1 fruit fly cellular context compared by ENCODE assay signal in genomic region chr3R:19644094-19644900, dm6.
TF ChIP-seq lines count a peak whose summit lies in the region.

Gene Vha13, minus strand, starts transcription at chr3R:19644386.

TF ChIP-seq in whole organism, embryonic, 481 proteins besides CTCF, POLR2A, EP300 and RAD21 (continued from another document and continues in another):
- no peak for TF ChIP-seq fru (optimal IDR thresholded peaks at IDR 0.05; lab: Kevin White, UChicago)
- no peak for TF ChIP-seq luna (GFP tag; optimal IDR thresholded peaks at IDR 0.05; lab: Kevin White, UChicago)
- TF ChIP-seq CG17829 (tag; optimal IDR thresholded peaks at IDR 0.05; lab: Kevin White, UChicago) = no peak
- TF ChIP-seq ash1 (GFP tag; optimal IDR thresholded peaks at IDR 0.05; lab: Kevin White, UChicago) = no peak
- no peak for TF ChIP-seq Lhr (GFP tag; optimal IDR thresholded peaks at IDR 0.05; lab: Kevin White, UChicago)
- no peak for TF ChIP-seq bcd (GFP tag; optimal IDR thresholded peaks at IDR 0.05; lab: Kevin White, UChicago)
- peak; percentile 31 for TF ChIP-seq CG6683 (GFP tag; optimal IDR thresholded peaks at IDR 0.05; lab: Kevin White, UChicago)
- TF ChIP-seq CG18619 (GFP tag; optimal IDR thresholded peaks at IDR 0.05; lab: Kevin White, UChicago) = peak; percentile 24
- peak; percentile 26; the same call in 1 of the 2 replicates for TF ChIP-seq CG17328 (GFP tag; IDR thresholded peaks at IDR 0.05; lab: Robert Waterston, UW)
- peak; percentile 88 for TF ChIP-seq Sry-δ (GFP tag; optimal IDR thresholded peaks at IDR 0.05; lab: Kevin White, UChicago)
- TF ChIP-seq zfh2 (GFP tag; optimal IDR thresholded peaks at IDR 0.05; lab: Kevin White, UChicago) = peak; percentile 65
- peak in 1 of 2 experiments; percentile 53 for TF ChIP-seq Hr51 (GFP tag; optimal IDR thresholded peaks at IDR 0.05; lab: Kevin White, UChicago)
- TF ChIP-seq dmrt99B (tag; optimal IDR thresholded peaks at IDR 0.05; lab: Kevin White, UChicago) = peak; percentile 17
- TF ChIP-seq CHES-1-like (GFP tag; optimal IDR thresholded peaks at IDR 0.05; lab: Kevin White, UChicago) = peak; percentile 39
- no peak for TF ChIP-seq zf30C (GFP tag; optimal IDR thresholded peaks at IDR 0.05; lab: Kevin White, UChicago)
- TF ChIP-seq H2.0 (GFP tag; IDR thresholded peaks at IDR 0.05; lab: Robert Waterston, UW) = peak; percentile 55
- peak; percentile 2 to 35 for TF ChIP-seq dpn (GFP tag; optimal IDR thresholded peaks at IDR 0.05; lab: Kevin White, UChicago)
- peak; percentile 71 for TF ChIP-seq CG2116 (GFP tag; optimal IDR thresholded peaks at IDR 0.05; lab: Kevin White, UChicago)
- TF ChIP-seq CkIIα-i1 (GFP tag; IDR thresholded peaks at IDR 0.05; lab: Robert Waterston, UW) = no peak
- TF ChIP-seq Pdp1 (GFP tag; optimal IDR thresholded peaks at IDR 0.05; lab: Kevin White, UChicago) = peak; percentile 14 to 27
- peak; percentile 68 for TF ChIP-seq Aef1 (GFP tag; IDR thresholded peaks at IDR 0.05; lab: Robert Waterston, UW)
- TF ChIP-seq usp (GFP tag; optimal IDR thresholded peaks at IDR 0.05; lab: Kevin White, UChicago) = no peak
- TF ChIP-seq CG16813 (GFP tag; IDR thresholded peaks at IDR 0.05; lab: Robert Waterston, UW; ENCODE audit: partially characterized antibody) = peak; percentile 63
- TF ChIP-seq CG7963 (GFP tag; IDR thresholded peaks at IDR 0.05; lab: Robert Waterston, UW; ENCODE audit: partially characterized antibody) = peak; percentile 56; the same call in 1 of the 3 replicates
- peak; percentile 48 for TF ChIP-seq sens (GFP tag; lab: Kevin White, UChicago)
- TF ChIP-seq CG14441 (GFP tag; IDR thresholded peaks at IDR 0.05; lab: Robert Waterston, UW) = peak; percentile 55
- no peak for TF ChIP-seq Oli (tag; optimal IDR thresholded peaks at IDR 0.05; lab: Kevin White, UChicago)
- no peak for TF ChIP-seq grn (GFP tag; optimal IDR thresholded peaks at IDR 0.05; lab: Kevin White, UChicago)
- no peak for TF ChIP-seq Eip74EF (GFP tag; optimal IDR thresholded peaks at IDR 0.05; lab: Kevin White, UChicago)
- TF ChIP-seq slbo (GFP tag; IDR thresholded peaks at IDR 0.05; lab: Robert Waterston, UW) = peak; percentile 89
- no peak for TF ChIP-seq dati (GFP tag; IDR thresholded peaks at IDR 0.05; lab: Robert Waterston, UW)
- peak; percentile 76 for TF ChIP-seq CG11247 (GFP tag; IDR thresholded peaks at IDR 0.05; lab: Robert Waterston, UW)
- TF ChIP-seq dan (GFP tag; IDR thresholded peaks at IDR 0.05; lab: Robert Waterston, UW) = no peak
- peak; percentile 46 for TF ChIP-seq CG13624 (GFP tag; optimal IDR thresholded peaks at IDR 0.05; lab: Kevin White, UChicago)
- no peak for TF ChIP-seq jing (GFP tag; optimal IDR thresholded peaks at IDR 0.05; lab: Kevin White, UChicago)
- peak; percentile 12 for TF ChIP-seq Fer3 (tag; optimal IDR thresholded peaks at IDR 0.05; lab: Kevin White, UChicago)
- TF ChIP-seq hb (GFP tag; IDR thresholded peaks at IDR 0.05; lab: Robert Waterston, UW; ENCODE audit: partially characterized antibody) = peak; percentile 52
- no peak for TF ChIP-seq odd (GFP tag; optimal IDR thresholded peaks at IDR 0.05; lab: Kevin White, UChicago)
- peak; percentile 27; the same call in 2 of the 3 replicates for TF ChIP-seq vnd (GFP tag; IDR thresholded peaks at IDR 0.05; lab: Robert Waterston, UW; ENCODE audit: partially characterized antibody)
- TF ChIP-seq Ada2b (GFP tag; IDR thresholded peaks at IDR 0.05; lab: Robert Waterston, UW) = 0 out of 2 replicates have a peak, but pooled peaks have one; percentile 9
- TF ChIP-seq Atf6 (GFP tag; IDR thresholded peaks at IDR 0.05; lab: Robert Waterston, UW) = no peak; the same call in 1 of the 2 replicates
- peak; percentile 40 for TF ChIP-seq ranshi (GFP tag; IDR thresholded peaks at IDR 0.05; lab: Robert Waterston, UW)
- no peak for TF ChIP-seq jumu (GFP tag; optimal IDR thresholded peaks at IDR 0.05; lab: Kevin White, UChicago)
- no peak for TF ChIP-seq prd (optimal IDR thresholded peaks at IDR 0.05; lab: Kevin White, UChicago)
- TF ChIP-seq prd (GFP tag; IDR thresholded peaks at IDR 0.05; lab: Robert Waterston, UW) = peak; percentile 67; the same call in 2 of the 3 replicates
- TF ChIP-seq maf-S (GFP tag; optimal IDR thresholded peaks at IDR 0.05; lab: Kevin White, UChicago) = peak; percentile 48
- no peak for TF ChIP-seq twi (tag; optimal IDR thresholded peaks at IDR 0.05; lab: Kevin White, UChicago)
- no peak for TF ChIP-seq CG2875 (GFP tag; optimal IDR thresholded peaks at IDR 0.05; lab: Kevin White, UChicago)
- TF ChIP-seq CG11093 (GFP tag; IDR thresholded peaks at IDR 0.05; lab: Robert Waterston, UW) = no peak
- no peak for TF ChIP-seq sc (optimal IDR thresholded peaks at IDR 0.05; lab: Kevin White, UChicago)
- no peak for TF ChIP-seq sc (GFP tag; optimal IDR thresholded peaks at IDR 0.05; lab: Kevin White, UChicago)
- no peak for TF ChIP-seq Kr (GFP tag; optimal IDR thresholded peaks at IDR 0.05; lab: Kevin White, UChicago)
- TF ChIP-seq H15 (GFP tag; IDR thresholded peaks at IDR 0.05; lab: Robert Waterston, UW) = peak; percentile 38; the same call in 1 of the 3 replicates
- TF ChIP-seq p53 (GFP tag; optimal IDR thresholded peaks at IDR 0.05; lab: Kevin White, UChicago) = no peak
- peak; percentile 33 for TF ChIP-seq Usf (GFP tag; optimal IDR thresholded peaks at IDR 0.05; lab: Kevin White, UChicago)
- TF ChIP-seq CG3838 (GFP tag; optimal IDR thresholded peaks at IDR 0.05; lab: Kevin White, UChicago) = no peak
- TF ChIP-seq org-1 (GFP tag; optimal IDR thresholded peaks at IDR 0.05; lab: Kevin White, UChicago) = no peak
- no peak; the same call in 1 of the 2 replicates for TF ChIP-seq unc-4 (GFP tag; IDR thresholded peaks at IDR 0.05; lab: Robert Waterston, UW; ENCODE audit: partially characterized antibody)
- no peak for TF ChIP-seq CG13123 (GFP tag; optimal IDR thresholded peaks at IDR 0.05; lab: Kevin White, UChicago)
- peak; percentile 8 for TF ChIP-seq CG12155 (GFP tag; optimal IDR thresholded peaks at IDR 0.05; lab: Kevin White, UChicago)
- no peak for TF ChIP-seq cad (GFP tag; optimal IDR thresholded peaks at IDR 0.05; lab: Kevin White, UChicago)
- TF ChIP-seq psq (GFP tag; optimal IDR thresholded peaks at IDR 0.05; lab: Kevin White, UChicago) = no peak
- TF ChIP-seq CG4854 (GFP tag; optimal IDR thresholded peaks at IDR 0.05; lab: Kevin White, UChicago) = no peak
- TF ChIP-seq ERR (GFP tag; optimal IDR thresholded peaks at IDR 0.05; lab: Kevin White, UChicago) = no peak
- TF ChIP-seq Dll (GFP tag; IDR thresholded peaks at IDR 0.05; lab: Robert Waterston, UW; ENCODE audit: partially characterized antibody) = no peak; the same call in 3 of the 4 replicates
- peak; percentile 41 for TF ChIP-seq repo (GFP tag; optimal IDR thresholded peaks at IDR 0.05; lab: Kevin White, UChicago)
- TF ChIP-seq her (GFP tag; optimal IDR thresholded peaks at IDR 0.05; lab: Kevin White, UChicago) = peak; percentile 57
- TF ChIP-seq CG15601 (tag; optimal IDR thresholded peaks at IDR 0.05; lab: Kevin White, UChicago) = peak; percentile 30
- TF ChIP-seq ci (GFP tag; IDR thresholded peaks at IDR 0.05; lab: Robert Waterston, UW) = peak; percentile 44; the same call in 1 of the 3 replicates
- TF ChIP-seq vfl (GFP tag; optimal IDR thresholded peaks at IDR 0.05; lab: Kevin White, UChicago) = peak; percentile 10
- TF ChIP-seq CG7556 (GFP tag; optimal IDR thresholded peaks at IDR 0.05; lab: Kevin White, UChicago) = peak; percentile 34
- TF ChIP-seq CG6254 (GFP tag; optimal IDR thresholded peaks at IDR 0.05; lab: Kevin White, UChicago) = no peak
- TF ChIP-seq gt (GFP tag; IDR thresholded peaks at IDR 0.05; lab: Robert Waterston, UW) = no peak
- peak; percentile 77 for TF ChIP-seq vvl (GFP tag; IDR thresholded peaks at IDR 0.05; lab: Robert Waterston, UW)
- TF ChIP-seq HHEX (GFP tag; optimal IDR thresholded peaks at IDR 0.05; lab: Kevin White, UChicago) = no peak
- no peak for TF ChIP-seq CG15479 (GFP tag; optimal IDR thresholded peaks at IDR 0.05; lab: Kevin White, UChicago)
- no peak for TF ChIP-seq CG10274 (GFP tag; optimal IDR thresholded peaks at IDR 0.05; lab: Kevin White, UChicago)
- TF ChIP-seq CG1024 (GFP tag; IDR thresholded peaks at IDR 0.05; lab: Robert Waterston, UW) = peak; percentile 14; the same call in 1 of the 2 replicates
- no peak for TF ChIP-seq Tbp (GFP tag; optimal IDR thresholded peaks at IDR 0.05; lab: Kevin White, UChicago)
- TF ChIP-seq unpg (GFP tag; optimal IDR thresholded peaks at IDR 0.05; lab: Kevin White, UChicago) = no peak
- no peak; the same call in 2 of the 3 replicates for TF ChIP-seq zfh1 (GFP tag; IDR thresholded peaks at IDR 0.05; lab: Robert Waterston, UW)
- TF ChIP-seq Hr3 (GFP tag; optimal IDR thresholded peaks at IDR 0.05; lab: Kevin White, UChicago) = peak; percentile 26
- TF ChIP-seq CG4404 (GFP tag; IDR thresholded peaks at IDR 0.05; lab: Robert Waterston, UW) = 0 out of 2 replicates have a peak, but pooled peaks have one; percentile 9
- TF ChIP-seq HmgD (GFP tag; optimal IDR thresholded peaks at IDR 0.05; lab: Kevin White, UChicago) = peak; percentile 79
- peak; percentile 49 for TF ChIP-seq CG1603 (tag; optimal IDR thresholded peaks at IDR 0.05; lab: Kevin White, UChicago)
- TF ChIP-seq ac (GFP tag; optimal IDR thresholded peaks at IDR 0.05; lab: Kevin White, UChicago) = no peak
- peak; percentile 50 for TF ChIP-seq Hand (GFP tag; optimal IDR thresholded peaks at IDR 0.05; lab: Kevin White, UChicago)
- TF ChIP-seq inv (GFP tag; IDR thresholded peaks at IDR 0.05; lab: Robert Waterston, UW; ENCODE audit: partially characterized antibody) = peak; percentile 62
- TF ChIP-seq Trl (optimal IDR thresholded peaks at IDR 0.05; lab: Kevin White, UChicago) = no peak
- peak; percentile 43 for TF ChIP-seq Trl (GFP tag; optimal IDR thresholded peaks at IDR 0.05; lab: Kevin White, UChicago)
- TF ChIP-seq nerfin-2 (GFP tag; IDR thresholded peaks at IDR 0.05; lab: Robert Waterston, UW; ENCODE audit: partially characterized antibody) = no peak; the same call in 1 of the 2 replicates
- no peak for TF ChIP-seq CG10431 (GFP tag; optimal IDR thresholded peaks at IDR 0.05; lab: Kevin White, UChicago)
- peak; percentile 73 for TF ChIP-seq CG18599 (GFP tag; optimal IDR thresholded peaks at IDR 0.05; lab: Kevin White, UChicago)
- TF ChIP-seq pros (GFP tag; optimal IDR thresholded peaks at IDR 0.05; lab: Kevin White, UChicago) = no peak
- peak; percentile 9 for TF ChIP-seq dmrt11E (tag; optimal IDR thresholded peaks at IDR 0.05; lab: Kevin White, UChicago)
- peak; percentile 64 for TF ChIP-seq Antp (GFP tag; optimal IDR thresholded peaks at IDR 0.05; lab: Kevin White, UChicago)
- TF ChIP-seq Doc3 (GFP tag; IDR thresholded peaks at IDR 0.05; lab: Robert Waterston, UW; ENCODE audit: partially characterized antibody) = no peak
- TF ChIP-seq lab (GFP tag; optimal IDR thresholded peaks at IDR 0.05; lab: Kevin White, UChicago) = peak; percentile 74
- peak; percentile 83 for TF ChIP-seq HLHmδ (GFP tag; optimal IDR thresholded peaks at IDR 0.05; lab: Kevin White, UChicago)
- no peak for TF ChIP-seq ap (GFP tag; IDR thresholded peaks at IDR 0.05; lab: Robert Waterston, UW)
- TF ChIP-seq ro (GFP tag; IDR thresholded peaks at IDR 0.05; lab: Robert Waterston, UW) = no peak
- TF ChIP-seq CG7786 (GFP tag; optimal IDR thresholded peaks at IDR 0.05; lab: Kevin White, UChicago) = peak; percentile 16
- no peak for TF ChIP-seq sim (GFP tag; IDR thresholded peaks at IDR 0.05; lab: Robert Waterston, UW)
- TF ChIP-seq CG5953 (GFP tag; IDR thresholded peaks at IDR 0.05; lab: Robert Waterston, UW) = no peak
- TF ChIP-seq CG13424 (tag; optimal IDR thresholded peaks at IDR 0.05; lab: Kevin White, UChicago) = no peak
- TF ChIP-seq Rfx (GFP tag; IDR thresholded peaks at IDR 0.05; lab: Robert Waterston, UW) = peak; percentile 87
- TF ChIP-seq oc (tag; optimal IDR thresholded peaks at IDR 0.05; lab: Kevin White, UChicago) = no peak
- TF ChIP-seq CG6765 (GFP tag; optimal IDR thresholded peaks at IDR 0.05; lab: Kevin White, UChicago) = peak; percentile 52
- no peak for TF ChIP-seq CG4707 (GFP tag; optimal IDR thresholded peaks at IDR 0.05; lab: Kevin White, UChicago)
- TF ChIP-seq exex (tag; optimal IDR thresholded peaks at IDR 0.05; lab: Kevin White, UChicago) = no peak
- peak; percentile 98 for TF ChIP-seq ewg (GFP tag; optimal IDR thresholded peaks at IDR 0.05; lab: Kevin White, UChicago)
- TF ChIP-seq CG9797 (GFP tag; optimal IDR thresholded peaks at IDR 0.05; lab: Kevin White, UChicago) = peak; percentile 16
- TF ChIP-seq Bteb2 (GFP tag; optimal IDR thresholded peaks at IDR 0.05; lab: Kevin White, UChicago) = no peak
- no peak for TF ChIP-seq lbe (GFP tag; optimal IDR thresholded peaks at IDR 0.05; lab: Kevin White, UChicago)
- peak; percentile 49 for TF ChIP-seq shn (GFP tag; optimal IDR thresholded peaks at IDR 0.05; lab: Kevin White, UChicago)
- TF ChIP-seq kay (GFP tag; optimal IDR thresholded peaks at IDR 0.05; lab: Kevin White, UChicago) = no peak
- peak; percentile 44 for TF ChIP-seq fd64A (GFP tag; optimal IDR thresholded peaks at IDR 0.05; lab: Kevin White, UChicago)
- peak; percentile 80 for TF ChIP-seq Fer1 (GFP tag; optimal IDR thresholded peaks at IDR 0.05; lab: Kevin White, UChicago)
- peak; percentile 60 for TF ChIP-seq CG34422 (GFP tag; IDR thresholded peaks at IDR 0.05; lab: Robert Waterston, UW)
- no peak for TF ChIP-seq Gsc (GFP tag; IDR thresholded peaks at IDR 0.05; lab: Robert Waterston, UW)
- no peak for TF ChIP-seq CG8765 (GFP tag; IDR thresholded peaks at IDR 0.05; lab: Robert Waterston, UW)
- no peak for TF ChIP-seq CG15011 (GFP tag; optimal IDR thresholded peaks at IDR 0.05; lab: Kevin White, UChicago)
- TF ChIP-seq Ets97D (GFP tag; optimal IDR thresholded peaks at IDR 0.05; lab: Kevin White, UChicago) = peak; percentile 22
- TF ChIP-seq CG5245 (GFP tag; optimal IDR thresholded peaks at IDR 0.05; lab: Kevin White, UChicago) = peak; percentile 14
- TF ChIP-seq abd-A (tag; optimal IDR thresholded peaks at IDR 0.05; lab: Kevin White, UChicago) = peak; percentile 69
- TF ChIP-seq Xbp1 (GFP tag; optimal IDR thresholded peaks at IDR 0.05; lab: Kevin White, UChicago) = peak; percentile 64
- no peak for TF ChIP-seq CG18476 (GFP tag; optimal IDR thresholded peaks at IDR 0.05; lab: Kevin White, UChicago)
- TF ChIP-seq disco-r (GFP tag; optimal IDR thresholded peaks at IDR 0.05; lab: Kevin White, UChicago) = peak; percentile 40
- TF ChIP-seq CG42726 (GFP tag; IDR thresholded peaks at IDR 0.05; lab: Robert Waterston, UW; ENCODE audit: partially characterized antibody) = peak; percentile 87
- TF ChIP-seq CG10979 (tag; optimal IDR thresholded peaks at IDR 0.05; lab: Kevin White, UChicago) = no peak
- peak; percentile 61 for TF ChIP-seq Deaf1 (tag; optimal IDR thresholded peaks at IDR 0.05; lab: Kevin White, UChicago)
- TF ChIP-seq fd96Cb (tag; optimal IDR thresholded peaks at IDR 0.05; lab: Kevin White, UChicago) = no peak
